Worm (Caenorhabditis elegans) whole organism, L4 larva: ENCODE results near the gene C16C8.5.

Experiments used
- Y48G9A.11 ChIP-seq: fragments of 200-800 bp; sonication (Bioruptor generic); IDR thresholded peaks from 2 replicates; pipeline ENCODE4 v1.3.6; 2022; ENCODE audit warnings: missing genetic modification reagents, missing genetic modification characterization, missing compliant biosample characterization
- daf-19 ChIP-seq: fragments of 200-800 bp; sonication (Bioruptor generic); conservative IDR thresholded peaks from 2 replicates; pipeline ENCODE4 v1.3.6; 2022; ENCODE audit warnings: missing genetic modification characterization, missing compliant biosample characterization
- hlh-11 ChIP-seq: fragments of 200-800 bp; sonication (Bioruptor generic); optimal IDR thresholded peaks from 2 replicates; lab custom pipeline; 2018; ENCODE audit warnings: mild to moderate bottlenecking, missing genetic modification characterization, missing compliant biosample characterization
- lsy-2 ChIP-seq, 2 experiments: fragments of 150-350 bp in 1 of 2; sonication (generic microtip) in 1 of 2; optimal IDR thresholded peaks; 2 replicates each; lab custom pipeline; 2014 to 2017; ENCODE audit warnings: missing biosample characterization in 2 of 2, missing genetic modification characterization in 2 of 2
- nhr-76 ChIP-seq: fragments of 150-350 bp; optimal IDR thresholded peaks from 2 replicates; lab custom pipeline; 2014; ENCODE audit warnings: missing biosample characterization, missing genetic modification characterization
- pqm-1 ChIP-seq: sonication (generic microtip); optimal IDR thresholded peaks from 2 replicates; lab custom pipeline; 2017; ENCODE audit warnings: missing biosample characterization, missing genetic modification characterization
- snpc-4 ChIP-seq: fragments of 150-350 bp; optimal IDR thresholded peaks from 2 replicates; lab custom pipeline; 2014; ENCODE audit warnings: missing biosample characterization, missing genetic modification characterization
- unc-62 ChIP-seq, 3 experiments: fragments of 150-350 bp in 1 of 3; sonication (generic microtip); optimal IDR thresholded peaks in 2 of 3; peaks in 1 of 3; 1 replicate in 1 of 3; 2 replicates in 2 of 3; lab custom pipeline; 2014 to 2017; ENCODE audit warnings: missing biosample characterization in 3 of 3, missing genetic modification characterization in 3 of 3, missing genetic modification reagents in 3 of 3, missing genotype in 1 of 3
- zfp-2 ChIP-seq: sonication (generic microtip); optimal IDR thresholded peaks from 2 replicates; lab custom pipeline; 2016; ENCODE audit warnings: mild to moderate bottlenecking, missing genetic modification characterization, missing compliant biosample characterization

ce11 chrII:3476536-3476935 lies 31.4 kb upstream of the C16C8.5 start:
- TF ChIP-seq zfp-2 (no peak), Y48G9A.11 (GFP tag; lab: Robert Waterston, UW) (no peak), snpc-4 (tag; lab: Kevin White, UChicago) (no peak), hlh-11 (tag; lab: Kevin White, UChicago) (no peak), pqm-1 (tag; lab: Kevin White, UChicago) (no peak), nhr-76 (tag; lab: Kevin White, UChicago) (no peak), daf-19 (no peak), lsy-2 (tag; optimal IDR thresholded peaks at IDR 0.05; lab: Kevin White, UChicago) (no peak), unc-62 (GFP tag; optimal IDR thresholded peaks at IDR 0.05 in 1 of 2; lab: Kevin White, UChicago) (no peak), unc-62 (tag; optimal IDR thresholded peaks at IDR 0.05; lab: Kevin White, UChicago) (no peak)
